Worm (Caenorhabditis elegans): ENCODE measurements around the gene hpo-34.

hpo-34 gene

DNA sequence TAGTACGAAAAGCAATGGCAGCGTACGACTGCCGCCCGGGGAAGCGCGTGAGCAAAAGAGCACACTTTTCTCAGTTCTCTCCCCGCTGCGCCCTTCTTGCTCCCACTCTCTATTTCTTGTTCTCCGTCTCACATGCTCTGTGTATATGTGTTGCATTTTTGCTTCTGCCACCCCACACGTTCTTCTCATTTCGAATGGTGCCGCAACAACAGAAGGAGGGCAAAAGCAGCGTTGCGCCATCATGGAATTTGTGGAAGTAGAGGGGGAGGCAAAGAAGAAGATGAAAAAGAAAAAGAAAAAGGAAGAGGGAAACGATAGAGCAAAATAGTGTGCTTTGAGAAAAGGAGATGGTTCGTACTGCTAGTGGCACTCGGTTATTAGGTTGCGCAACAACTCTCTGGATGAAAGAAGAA lies 51.5 kb downstream of the hpo-34 start (continued):
- TF ChIP-seq hmg-1.1 (GFP tag; IDR thresholded peaks at IDR 0.05) (peak; percentile 82), unc-39 (tag; optimal IDR thresholded peaks at IDR 0.05) (no peak), ceh-82 (tag; optimal IDR thresholded peaks at IDR 0.05) (no peak), F44E2.7 (GFP tag; IDR thresholded peaks at IDR 0.05) (no peak), nhr-25 (tag; optimal IDR thresholded peaks at IDR 0.05; ENCODE audit: borderline replicate concordance, insufficient read depth) (no peak), ceh-20 (GFP tag; IDR thresholded peaks at IDR 0.05) (no peak), snpc-4 (tag; optimal IDR thresholded peaks at IDR 0.05) (no peak), ctbp-1 (GFP tag; IDR thresholded peaks at IDR 0.05) (peak; percentile 80), R02D3.7 (tag; optimal IDR thresholded peaks at IDR 0.05) (no peak), hlh-30 (tag; optimal IDR thresholded peaks at IDR 0.05; ENCODE audit: insufficient read depth) (peak; percentile 90), hif-1 (tag; optimal IDR thresholded peaks at IDR 0.05) (peak in 1 of 2 experiments; percentile 70), F49E8.2 (tag; optimal IDR thresholded peaks at IDR 0.05; ENCODE audit: borderline replicate concordance) (no peak), egl-27 (tag; optimal IDR thresholded peaks at IDR 0.05) (no peak), lsy-2 (tag; optimal IDR thresholded peaks at IDR 0.05) (peak; percentile 59 to 65), attf-4 (tag; optimal IDR thresholded peaks at IDR 0.05) (no peak), nhr-48 (tag; optimal IDR thresholded peaks at IDR 0.05) (no peak), ama-1 (optimal IDR thresholded peaks at IDR 0.05) (peak; percentile 61), madf-5 (GFP tag; IDR thresholded peaks at IDR 0.05) (no peak), rbr-2 (tag; optimal IDR thresholded peaks at IDR 0.05) (peak; percentile 80), dmd-9 (GFP tag; IDR thresholded peaks at IDR 0.05) (no peak), daf-19 (GFP tag; conservative IDR thresholded peaks at IDR 0.05) (0 out of 2 replicates have a peak, but pooled peaks have one; percentile 57), ceh-62 (tag; optimal IDR thresholded peaks at IDR 0.05) (no peak), zip-2 (tag; optimal IDR thresholded peaks at IDR 0.05) (no peak), lin-38 (GFP tag; IDR thresholded peaks at IDR 0.05) (0 out of 2 replicates have a peak, but pooled peaks have one; percentile 19), dmd-8 (GFP tag; IDR thresholded peaks at IDR 0.05) (no peak; the same call in 1 of the 2 replicates), mdl-1 (tag; optimal IDR thresholded peaks at IDR 0.05) (peak; percentile 48 to 92), mdt-29 (GFP tag; IDR thresholded peaks at IDR 0.05) (no peak), aly-2 (tag; optimal IDR thresholded peaks at IDR 0.05) (no peak), lim-7 (GFP tag; IDR thresholded peaks at IDR 0.05) (no peak), nhr-237 (tag; optimal IDR thresholded peaks at IDR 0.05) (no peak), nhr-11 (tag; optimal IDR thresholded peaks at IDR 0.05) (peak; percentile 59), spr-1 (tag; optimal IDR thresholded peaks at IDR 0.05) (peak; percentile 21), spr-3 (GFP tag; optimal IDR thresholded peaks at IDR 0.05) (no peak), fos-1 (tag; optimal IDR thresholded peaks at IDR 0.05) (no peak), cey-2 (tag; optimal IDR thresholded peaks at IDR 0.05; ENCODE audit: borderline replicate concordance, insufficient read depth) (no peak), lin-29 (GFP tag; IDR thresholded peaks at IDR 0.05) (no peak), nhr-10 (tag; optimal IDR thresholded peaks at IDR 0.05) (no peak), php-3 (GFP tag; IDR thresholded peaks at IDR 0.05) (no peak), jun-1 (tag; optimal IDR thresholded peaks at IDR 0.05) (no peak), tag-97 (GFP tag; IDR thresholded peaks at IDR 0.05) (no peak; the same call in 1 of the 2 replicates), nhr-42 (GFP tag; IDR thresholded peaks at IDR 0.05) (no peak), ztf-7 (tag; optimal IDR thresholded peaks at IDR 0.05) (no peak), Y105C5A.15 (GFP tag; IDR thresholded peaks at IDR 0.05) (no peak), set-16 (GFP tag; IDR thresholded peaks at IDR 0.05) (peak; percentile 67), saeg-2 (GFP tag; IDR thresholded peaks at IDR 0.05) (0 out of 2 replicates have a peak, but pooled peaks have one; percentile 16), ZK337.2 (GFP tag; IDR thresholded peaks at IDR 0.05) (0 out of 2 replicates have a peak, but pooled peaks have one; percentile 5), aha-1 (tag) (peak; percentile 95), T26A8.4 (GFP tag; IDR thresholded peaks at IDR 0.05) (no peak), dpl-1 (GFP tag; optimal IDR thresholded peaks at IDR 0.05) (no peak), nhr-6 (tag; optimal IDR thresholded peaks at IDR 0.05) (peak; percentile 9), daf-8 (GFP tag; IDR thresholded peaks at IDR 0.05) (no peak), lir-3 (tag; optimal IDR thresholded peaks at IDR 0.05) (no peak), zfp-2 (tag; optimal IDR thresholded peaks at IDR 0.05) (no peak)

Data from whole organism, L4 larva.